Worm (Caenorhabditis elegans) whole organism, L4 larva: ENCODE data around the gene nhr-205.

Experiments
- T20F7.1 ChIP-seq: fragments of 200-800 bp; sonication (Bioruptor generic); optimal IDR thresholded peaks from 2 replicates; lab custom pipeline; 2018; ENCODE audit warnings: mild to moderate bottlenecking, missing genetic modification characterization, missing compliant biosample characterization
- daf-8 ChIP-seq: fragments of 200-800 bp; sonication (Bioruptor generic); IDR thresholded peaks from 2 replicates; pipeline ENCODE4 v1.3.6; 2022; ENCODE audit warnings: missing genetic modification characterization, missing compliant biosample characterization
- dpl-1 ChIP-seq: fragments of 150-350 bp; optimal IDR thresholded peaks from 2 replicates; lab custom pipeline; 2014; ENCODE audit warnings: missing biosample characterization, missing genetic modification reagents, missing genetic modification characterization
- hmg-1.1 ChIP-seq: fragments of 200-800 bp; sonication (Bioruptor generic); IDR thresholded peaks from 2 replicates; pipeline ENCODE4 v1.3.6; 2022; ENCODE audit warnings: missing genetic modification reagents, missing genetic modification characterization, missing compliant biosample characterization
- lin-15B ChIP-seq: fragments of 150-350 bp; sonication (generic microtip); optimal IDR thresholded peaks from 3 replicates; lab custom pipeline; 2014; ENCODE audit warnings: missing biosample characterization, missing genetic modification characterization
- lin-39 ChIP-seq: fragments of 150-350 bp; optimal IDR thresholded peaks from 2 replicates; lab custom pipeline; 2014; ENCODE audit warnings: missing biosample characterization, missing genetic modification reagents, missing genetic modification characterization
- nhr-237 ChIP-seq: sonication (generic microtip); optimal IDR thresholded peaks from 2 replicates; lab custom pipeline; 2017; ENCODE audit warnings: missing biosample characterization, missing genetic modification characterization
- unc-39 ChIP-seq: sonication (generic microtip); optimal IDR thresholded peaks from 2 replicates; lab custom pipeline; 2017; ENCODE audit warnings: missing biosample characterization, missing genetic modification characterization
- zag-1 ChIP-seq: fragments of 150-350 bp; optimal IDR thresholded peaks from 2 replicates; lab custom pipeline; 2014; ENCODE audit warnings: missing biosample characterization, missing genetic modification characterization

- TF ChIP-seq daf-8 (GFP tag; lab: Robert Waterston, UW) (no peak), unc-39 (tag; lab: Kevin White, UChicago) (no peak), lin-15B (no peak), hmg-1.1 (GFP tag; lab: Robert Waterston, UW) (no peak), T20F7.1 (GFP tag; lab: Kevin White, UChicago) (no peak), lin-39 (tag; lab: Kevin White, UChicago) (no peak), dpl-1 (GFP tag; lab: Kevin White, UChicago) (no peak), nhr-237 (tag; lab: Kevin White, UChicago) (no peak), zag-1 (tag; lab: Kevin White, UChicago) (no peak)
Observed at ce11 chrV:10122670-10123069, 41.1 kb upstream of the nhr-205 start, which contains the start of gene srxa-19.
